Fruit fly (Drosophila melanogaster) whole organism, prepupa: ENCODE measurements around the gene Rpn12R.

Experiments used
- CG11762 ChIP-seq: fragments of 200-800 bp; sonication (Bioruptor generic); optimal IDR thresholded peaks from 3 replicates; lab custom pipeline; 2016; ENCODE audit warnings: missing biosample characterization, missing genetic modification characterization; ENCODE audit not compliant: insufficient read depth
- CG3919 ChIP-seq: fragments of 200-800 bp; sonication (Bioruptor generic); optimal IDR thresholded peaks from 3 replicates; lab custom pipeline; 2016; ENCODE audit warnings: missing biosample characterization, missing genetic modification characterization
- CG6854 ChIP-seq: fragments of 200-800 bp; sonication (Bioruptor generic); optimal IDR thresholded peaks from 2 replicates; lab custom pipeline; 2017; ENCODE audit warnings: missing biosample characterization, mild to moderate bottlenecking, missing genetic modification characterization
- Smox ChIP-seq: fragments of 200-800 bp; sonication (Bioruptor generic); optimal IDR thresholded peaks from 3 replicates; lab custom pipeline; 2016; ENCODE audit warnings: missing biosample characterization, missing genetic modification characterization
- achi ChIP-seq: fragments of 200-800 bp; sonication (Bioruptor generic); optimal IDR thresholded peaks from 3 replicates; lab custom pipeline; 2016; ENCODE audit warnings: missing biosample characterization, missing genetic modification characterization
- acj6 ChIP-seq: fragments of 200-800 bp; sonication (Bioruptor generic); optimal IDR thresholded peaks from 3 replicates; lab custom pipeline; 2016; ENCODE audit warnings: missing biosample characterization, missing genetic modification characterization
- cyc ChIP-seq: fragments of 200-800 bp; sonication (Bioruptor generic); optimal IDR thresholded peaks from 3 replicates; lab custom pipeline; 2016; ENCODE audit warnings: missing biosample characterization, missing genetic modification characterization
- vri ChIP-seq: fragments of 200-800 bp; sonication (Bioruptor generic); optimal IDR thresholded peaks from 3 replicates; lab custom pipeline; 2016; ENCODE audit warnings: missing biosample characterization, mild to moderate bottlenecking, missing genetic modification characterization

The Rpn12R gene

DNA sequence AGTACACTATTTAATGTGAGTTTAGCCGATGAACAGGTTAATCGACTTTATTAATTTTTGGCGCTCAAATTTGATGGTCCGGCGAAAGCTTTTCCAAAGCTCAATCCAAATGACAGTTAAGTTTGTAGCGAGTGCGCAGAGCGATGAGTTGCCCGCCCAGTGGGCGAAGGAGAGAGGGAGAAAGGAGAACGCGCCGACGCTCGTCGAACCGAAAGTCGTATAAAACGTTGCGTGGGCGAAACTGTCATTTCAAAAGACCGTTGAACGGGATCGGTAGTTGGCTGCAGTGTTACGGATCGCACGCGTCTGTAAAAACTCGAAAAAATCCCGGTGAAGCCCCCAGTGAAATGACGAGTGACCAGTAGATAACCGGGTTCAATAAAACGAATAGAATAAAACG is 50.3 kb downstream of the Rpn12R start, which contains the start of gene Zip71B:
Zip71B (plus strand) TSS at position 265 of the 400 bp plus-strand sequence.
- TF ChIP-seq CG6854 (GFP tag; lab: Kevin White, UChicago) (peak; percentile 55), cyc (GFP tag; lab: Kevin White, UChicago) (no peak), acj6 (no peak), achi (peak; percentile 91), CG3919 (GFP tag; lab: Kevin White, UChicago) (no peak), vri (peak; percentile 25), Smox (GFP tag; lab: Kevin White, UChicago) (no peak), CG11762 (GFP tag; lab: Kevin White, UChicago) (no peak)
